Worm (Caenorhabditis elegans) whole organism, early embryonic: ENCODE data around the gene lgc-21.

ENCODE experiments used
- B0310.2 ChIP-seq: sonication (generic microtip); optimal IDR thresholded peaks from 2 replicates; lab custom pipeline; 2016; ENCODE audit warnings: mild to moderate bottlenecking, missing genetic modification characterization, missing compliant biosample characterization
- F13C5.2 ChIP-seq: sonication (generic microtip); optimal IDR thresholded peaks from 2 replicates; lab custom pipeline; 2017; ENCODE audit warnings: mild to moderate bottlenecking, missing genetic modification characterization, inconsistent platforms, missing compliant biosample characterization
- aly-1 ChIP-seq: sonication (generic microtip); optimal IDR thresholded peaks from 2 replicates; lab custom pipeline; 2016; ENCODE audit warnings: missing genetic modification characterization, missing compliant biosample characterization
- ama-1 ChIP-seq: fragments of 150-350 bp; optimal IDR thresholded peaks from 2 replicates; lab custom pipeline; 2014
- ceh-13 ChIP-seq: fragments of 200-800 bp; sonication (Bioruptor generic); optimal IDR thresholded peaks from 2 replicates; lab custom pipeline; 2018; ENCODE audit warnings: mild to moderate bottlenecking, missing genetic modification characterization, missing compliant biosample characterization
- ceh-36 ChIP-seq: sonication (generic microtip); optimal IDR thresholded peaks from 2 replicates; lab custom pipeline; 2016; ENCODE audit warnings: missing genetic modification characterization, inconsistent platforms, missing compliant biosample characterization
- ets-7 ChIP-seq: sonication (generic microtip); optimal IDR thresholded peaks from 2 replicates; lab custom pipeline; 2016; ENCODE audit warnings: missing genotype, missing genetic modification characterization, missing compliant biosample characterization
- flt-1 ChIP-seq: fragments of 200-800 bp; sonication (Bioruptor generic); IDR thresholded peaks from 2 replicates; pipeline ENCODE4 v1.3.6; 2022; ENCODE audit warnings: missing genetic modification characterization, missing compliant biosample characterization
- hmbx-1 ChIP-seq: sonication (generic microtip); optimal IDR thresholded peaks from 2 replicates; lab custom pipeline; 2016; ENCODE audit warnings: mild to moderate bottlenecking, missing genetic modification characterization, missing compliant biosample characterization
- hmg-4 ChIP-seq: fragments of 200-800 bp; sonication (Bioruptor generic); optimal IDR thresholded peaks from 2 replicates; lab custom pipeline; 2018; ENCODE audit warnings: mild to moderate bottlenecking, missing genetic modification characterization, missing compliant biosample characterization
- hnd-1 ChIP-seq: sonication (generic microtip); optimal IDR thresholded peaks from 2 replicates; lab custom pipeline; 2016; ENCODE audit warnings: missing genetic modification characterization, missing compliant biosample characterization
- pes-1 ChIP-seq: fragments of 200-800 bp; sonication (Bioruptor generic); IDR thresholded peaks from 2 replicates; pipeline ENCODE4 v1.3.6; 2022; ENCODE audit warnings: missing genetic modification reagents, missing genetic modification characterization, missing compliant biosample characterization
- sea-1 ChIP-seq: fragments of 200-800 bp; sonication (Bioruptor generic); conservative IDR thresholded peaks from 2 replicates; pipeline ENCODE4 v1.3.6; 2022; ENCODE audit warnings: missing genetic modification characterization, missing compliant biosample characterization
- tbx-11 ChIP-seq: fragments of 200-800 bp; sonication (Bioruptor generic); IDR thresholded peaks from 2 replicates; pipeline ENCODE4 v1.3.6; 2022; ENCODE audit warnings: missing genetic modification characterization, missing compliant biosample characterization

DNA sequence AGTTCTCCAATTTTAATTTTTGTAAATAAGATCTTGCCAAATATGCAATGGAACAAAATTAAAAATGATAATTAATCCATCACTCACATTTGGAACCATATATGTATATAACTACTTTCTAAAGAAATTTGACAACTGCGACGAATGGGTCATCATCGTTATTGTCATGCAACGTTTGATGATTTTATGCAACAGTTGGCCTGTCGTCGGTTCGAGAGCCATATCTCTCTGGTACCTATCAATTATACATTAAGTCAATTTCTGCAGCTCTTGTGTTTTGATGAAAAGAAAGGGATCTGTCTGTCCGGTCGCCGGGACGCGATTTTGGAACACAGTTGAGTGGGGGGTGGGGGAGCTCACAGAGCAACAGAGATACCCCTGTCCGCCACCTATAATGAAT is 28.5 kb downstream of the lgc-21 start:
- TF ChIP-seq ama-1 = no peak
- TF ChIP-seq ceh-13 (GFP tag; lab: Kevin White, UChicago) = no peak
- no peak for TF ChIP-seq ceh-36 (tag; lab: Kevin White, UChicago)
- TF ChIP-seq tbx-11 (GFP tag; lab: Robert Waterston, UW) = no peak
- no peak for TF ChIP-seq aly-1 (tag; lab: Kevin White, UChicago)
- TF ChIP-seq pes-1 (GFP tag; lab: Robert Waterston, UW) = no peak
- TF ChIP-seq hnd-1 (tag; lab: Kevin White, UChicago) = no peak
- no peak for TF ChIP-seq F13C5.2
- no peak for TF ChIP-seq ets-7 (tag; lab: Kevin White, UChicago)
- TF ChIP-seq hmbx-1 (tag; lab: Kevin White, UChicago) = no peak
- no peak for TF ChIP-seq sea-1
- TF ChIP-seq B0310.2 (tag; lab: Kevin White, UChicago) = no peak
- TF ChIP-seq flt-1 (GFP tag; lab: Robert Waterston, UW) = no peak
- TF ChIP-seq hmg-4 (GFP tag; lab: Kevin White, UChicago) = no peak
